Worm (Caenorhabditis elegans) whole organism, late embryonic: Measurements from ENCODE around the gene sod-4.

Experiments used
- ama-1 ChIP-seq: fragments of 150-350 bp; optimal IDR thresholded peaks from 2 replicates; lab custom pipeline; 2014
- ceh-31 ChIP-seq: sonication (generic microtip); optimal IDR thresholded peaks from 2 replicates; lab custom pipeline; 2016; ENCODE audit warnings: missing genetic modification characterization, missing compliant biosample characterization
- ceh-9 ChIP-seq: sonication (generic microtip); optimal IDR thresholded peaks from 2 replicates; lab custom pipeline; 2016; ENCODE audit warnings: mild to moderate bottlenecking, missing genetic modification characterization, inconsistent platforms, missing compliant biosample characterization
- pha-2 ChIP-seq: sonication (generic microtip); optimal IDR thresholded peaks from 2 replicates; lab custom pipeline; 2017; ENCODE audit warnings: mild to moderate bottlenecking, missing genetic modification characterization, missing compliant biosample characterization
- pqm-1 ChIP-seq: sonication (generic microtip); optimal IDR thresholded peaks from 2 replicates; lab custom pipeline; 2016; ENCODE audit warnings: missing genetic modification characterization, missing compliant biosample characterization
- sdc-2 ChIP-seq: sonication (generic microtip); optimal IDR thresholded peaks from 2 replicates; lab custom pipeline; 2016; ENCODE audit warnings: missing genotype, missing genetic modification characterization, missing compliant biosample characterization
- unc-3 ChIP-seq, 2 experiments: fragments of 200-800 bp in 1 of 2; sonication (Bioruptor generic) in 1 of 2; sonication (generic microtip) in 1 of 2; conservative IDR thresholded peaks in 1 of 2; optimal IDR thresholded peaks in 1 of 2; 2 replicates each; pipeline versions ENCODE4 v1.3.6 to Lab custom; 2016 to 2022; ENCODE audit warnings: missing compliant biosample characterization in 2 of 2, missing genetic modification characterization in 2 of 2, missing genetic modification reagents in 1 of 2

- TF ChIP-seq pqm-1 (tag; lab: Kevin White, UChicago) (no peak), pha-2 (tag; lab: Kevin White, UChicago) (no peak), ceh-31 (tag; lab: Kevin White, UChicago) (no peak), ama-1 (lab: Kevin White, UChicago) (no peak), sdc-2 (tag; lab: Kevin White, UChicago) (no peak), unc-3 (GFP tag; conservative IDR thresholded peaks at IDR 0.05; lab: Robert Waterston, UW) (no peak), unc-3 (tag; optimal IDR thresholded peaks at IDR 0.05; lab: Kevin White, UChicago) (no peak), ceh-9 (tag; lab: Kevin White, UChicago) (no peak)
These were observed 4.1 kb downstream of the sod-4 start for ce11 chrIII:9496083-9496482.
